Fruit fly (Drosophila melanogaster) whole organism, embryonic: Measurements from ENCODE around the gene barr.

ENCODE experiments used
- CG10321 ChIP-seq: fragments of 200-800 bp; sonication (Bioruptor generic); IDR thresholded peaks from 2 replicates; pipeline ENCODE4 v1.3.6; 2022; ENCODE audit warnings: missing biosample characterization, missing genetic modification characterization
- CG10543 ChIP-seq: fragments of 200-800 bp; sonication (Bioruptor generic); optimal IDR thresholded peaks from 3 replicates; lab custom pipeline; 2017; ENCODE audit warnings: missing biosample characterization, mild to moderate bottlenecking, missing genetic modification characterization, moderate library complexity
- CG10565 ChIP-seq: fragments of 200-800 bp; sonication (Bioruptor generic); optimal IDR thresholded peaks from 3 replicates; lab custom pipeline; 2016; ENCODE audit warnings: missing biosample characterization, mild to moderate bottlenecking, missing genetic modification characterization
- CG10979 ChIP-seq: fragments of 200-800 bp; sonication (Bioruptor generic); optimal IDR thresholded peaks from 2 replicates; lab custom pipeline; 2018; ENCODE audit warnings: missing biosample characterization, mild to moderate bottlenecking, missing genetic modification characterization, moderate library complexity
- CG12219 ChIP-seq: fragments of 200-800 bp; sonication (Bioruptor generic); optimal IDR thresholded peaks from 3 replicates; lab custom pipeline; 2018; ENCODE audit warnings: missing biosample characterization, mild to moderate bottlenecking, missing genetic modification characterization
- CG1233 ChIP-seq: fragments of 200-800 bp; sonication (Bioruptor generic); optimal IDR thresholded peaks from 4 replicates; lab custom pipeline; 2018; ENCODE audit warnings: missing biosample characterization, mild to moderate bottlenecking, missing genetic modification characterization
- CG14050 ChIP-seq: fragments of 200-800 bp; sonication (Bioruptor generic); IDR thresholded peaks from 3 replicates; pipeline ENCODE4 v1.3.6; 2022; ENCODE audit warnings: missing biosample characterization, missing genetic modification characterization
- CG16813 ChIP-seq: fragments of 200-800 bp; sonication (Bioruptor generic); IDR thresholded peaks from 3 replicates; pipeline ENCODE4 v1.3.6; 2022; ENCODE audit warnings: missing biosample characterization, missing genetic modification characterization; ENCODE audit not compliant: partially characterized antibody
- CG17912 ChIP-seq: fragments of 200-800 bp; sonication (Bioruptor generic); optimal IDR thresholded peaks from 2 replicates; lab custom pipeline; 2018; ENCODE audit warnings: missing biosample characterization, mild to moderate bottlenecking, missing genetic modification characterization
- CG18262 ChIP-seq: fragments of 200-800 bp; optimal IDR thresholded peaks from 3 replicates; lab custom pipeline; 2019; ENCODE audit warnings: missing biosample characterization, mild to moderate bottlenecking, missing genetic modification characterization, moderate library complexity
- CG18764 ChIP-seq: fragments of 200-800 bp; sonication (Bioruptor generic); optimal IDR thresholded peaks from 3 replicates; lab custom pipeline; 2016; ENCODE audit warnings: missing biosample characterization, missing genetic modification characterization
- CG2199 ChIP-seq: fragments of 200-800 bp; sonication (Bioruptor generic); IDR thresholded peaks from 3 replicates; pipeline ENCODE4 v1.3.6; 2022; ENCODE audit warnings: missing biosample characterization, missing genetic modification characterization
- CG30020 ChIP-seq: fragments of 200-800 bp; optimal IDR thresholded peaks from 2 replicates; lab custom pipeline; 2019; ENCODE audit warnings: missing biosample characterization, mild to moderate bottlenecking, missing genetic modification characterization, moderate library complexity
- CG3281 ChIP-seq: fragments of 200-800 bp; sonication (Bioruptor generic); optimal IDR thresholded peaks from 3 replicates; lab custom pipeline; 2017; ENCODE audit warnings: missing biosample characterization, mild to moderate bottlenecking, missing genetic modification characterization
- CG3726 ChIP-seq: fragments of 200-800 bp; sonication (Bioruptor generic); IDR thresholded peaks from 3 replicates; pipeline ENCODE4, ENCODE4 v1.3.6; 2022; ENCODE audit warnings: missing biosample characterization, missing genetic modification characterization
- CG3838 ChIP-seq: fragments of 200-800 bp; sonication (Bioruptor generic); optimal IDR thresholded peaks from 3 replicates; lab custom pipeline; 2016; ENCODE audit warnings: missing biosample characterization, missing genetic modification characterization
- CG3847 ChIP-seq: fragments of 200-800 bp; sonication (Bioruptor generic); IDR thresholded peaks from 2 replicates; pipeline ENCODE4 v1.3.6; 2022; ENCODE audit warnings: missing biosample characterization, missing genetic modification characterization
- CG4360 ChIP-seq: fragments of 200-800 bp; sonication (Bioruptor generic); IDR thresholded peaks from 2 replicates; pipeline ENCODE4 v1.3.6; 2022; ENCODE audit warnings: missing biosample characterization, missing genetic modification characterization
- CG6254 ChIP-seq: fragments of 200-800 bp; sonication (Bioruptor generic); optimal IDR thresholded peaks from 3 replicates; lab custom pipeline; 2017; ENCODE audit warnings: mild to moderate bottlenecking, missing biosample characterization, missing genetic modification reagents, missing genetic modification characterization
- CG6654 ChIP-seq: fragments of 200-800 bp; sonication (Bioruptor generic); optimal IDR thresholded peaks from 2 replicates; lab custom pipeline; 2017; ENCODE audit warnings: missing biosample characterization, mild to moderate bottlenecking, missing genetic modification characterization
- CG7786 ChIP-seq: fragments of 200-800 bp; sonication (Bioruptor generic); optimal IDR thresholded peaks from 2 replicates; lab custom pipeline; 2016; ENCODE audit warnings: missing biosample characterization, missing genetic modification characterization
- CG7928 ChIP-seq: fragments of 200-800 bp; sonication (Bioruptor generic); optimal IDR thresholded peaks from 2 replicates; lab custom pipeline; 2017; ENCODE audit warnings: missing biosample characterization, mild to moderate bottlenecking, missing genetic modification characterization
- CG7963 ChIP-seq: fragments of 200-800 bp; sonication (Bioruptor generic); IDR thresholded peaks from 3 replicates; pipeline ENCODE4 v1.3.6; 2022; ENCODE audit warnings: missing biosample characterization, missing genetic modification characterization; ENCODE audit not compliant: partially characterized antibody
- CG8089 ChIP-seq: fragments of 200-800 bp; sonication (Bioruptor generic); optimal IDR thresholded peaks from 3 replicates; lab custom pipeline; 2016; ENCODE audit warnings: missing biosample characterization, missing genetic modification characterization
- CG8290 ChIP-seq, 3 experiments: fragments of 200-800 bp; sonication (Bioruptor generic); optimal IDR thresholded peaks; 2 replicates each; lab custom pipeline; 2016 to 2019; ENCODE audit warnings: missing biosample characterization in 3 of 3, missing genetic modification characterization in 3 of 3, mild to moderate bottlenecking in 2 of 3, moderate library complexity in 1 of 3
- CG8944 ChIP-seq: fragments of 200-800 bp; sonication (Bioruptor generic); optimal IDR thresholded peaks from 3 replicates; lab custom pipeline; 2016; ENCODE audit warnings: missing biosample characterization, missing genetic modification characterization
- CG9817 ChIP-seq: fragments of 200-800 bp; sonication (Bioruptor generic); optimal IDR thresholded peaks from 2 replicates; lab custom pipeline; 2018; ENCODE audit warnings: missing biosample characterization, mild to moderate bottlenecking, missing genetic modification characterization, moderate library complexity
- Dref ChIP-seq: fragments of 200-800 bp; sonication (Bioruptor generic); IDR thresholded peaks from 2 replicates; pipeline ENCODE4 v1.3.6; 2022; ENCODE audit warnings: missing biosample characterization, missing genetic modification characterization
- Fer2 ChIP-seq: fragments of 200-800 bp; sonication (Bioruptor generic); optimal IDR thresholded peaks from 2 replicates; lab custom pipeline; 2018; ENCODE audit warnings: missing biosample characterization, mild to moderate bottlenecking, missing genetic modification characterization, moderate library complexity
- Hmx ChIP-seq: fragments of 200-800 bp; sonication (Bioruptor generic); optimal IDR thresholded peaks from 2 replicates; lab custom pipeline; 2016; ENCODE audit warnings: missing biosample characterization, missing genetic modification characterization
- MTF-1 ChIP-seq: fragments of 200-800 bp; sonication (Bioruptor generic); optimal IDR thresholded peaks from 2 replicates; lab custom pipeline; 2018; ENCODE audit warnings: missing biosample characterization, mild to moderate bottlenecking, missing genetic modification characterization, borderline replicate concordance
- NFAT ChIP-seq: fragments of 200-800 bp; sonication (Bioruptor generic); IDR thresholded peaks from 2 replicates; pipeline ENCODE4 v1.3.6; 2022; ENCODE audit warnings: missing biosample characterization, missing genetic modification characterization
- aop ChIP-seq: fragments of 200-800 bp; sonication (Bioruptor generic); IDR thresholded peaks from 2 replicates; pipeline ENCODE4 v1.3.6; 2022; ENCODE audit warnings: missing biosample characterization, missing genetic modification characterization
- ase ChIP-seq: fragments of 200-800 bp; sonication (Bioruptor generic); IDR thresholded peaks from 3 replicates; pipeline ENCODE4 v1.3.6; 2022; ENCODE audit warnings: missing biosample characterization, missing genetic modification characterization
- ato ChIP-seq: fragments of 200-800 bp; sonication (Bioruptor generic); IDR thresholded peaks from 2 replicates; pipeline ENCODE4 v1.3.6; 2022; ENCODE audit warnings: missing biosample characterization, missing genetic modification characterization; ENCODE audit not compliant: partially characterized antibody
- bcd ChIP-seq: fragments of 200-800 bp; sonication (Bioruptor generic); optimal IDR thresholded peaks from 2 replicates; lab custom pipeline; 2017; ENCODE audit warnings: missing biosample characterization, mild to moderate bottlenecking, missing genetic modification characterization
- br ChIP-seq: fragments of >200 bp; optimal IDR thresholded peaks from 2 replicates; lab custom pipeline; 2017
- crc ChIP-seq: fragments of 200-800 bp; sonication (Bioruptor generic); optimal IDR thresholded peaks from 2 replicates; lab custom pipeline; 2016; ENCODE audit warnings: missing biosample characterization, missing genetic modification characterization
- crp ChIP-seq, 2 experiments: fragments of 200-800 bp; sonication (Bioruptor generic); optimal IDR thresholded peaks; 2 replicates in 1 of 2; 3 replicates in 1 of 2; lab custom pipeline; 2017; ENCODE audit warnings: missing biosample characterization in 2 of 2, missing genetic modification characterization in 2 of 2, mild to moderate bottlenecking in 1 of 2, moderate library complexity in 1 of 2
- eyg ChIP-seq: fragments of 200-800 bp; sonication (Bioruptor generic); optimal IDR thresholded peaks from 3 replicates; lab custom pipeline; 2016; ENCODE audit warnings: missing biosample characterization, missing genetic modification characterization
- hkb ChIP-seq, 2 experiments: fragments of 200-800 bp in 1 of 2; fragments of >200 bp in 1 of 2; sonication (Bioruptor generic) in 1 of 2; IDR thresholded peaks in 1 of 2; optimal IDR thresholded peaks in 1 of 2; 2 replicates each; pipeline versions ENCODE4 v1.3.6 to Lab custom; 2017 to 2022; ENCODE audit warnings: missing biosample characterization in 1 of 2, missing genetic modification characterization in 1 of 2
- jing ChIP-seq: fragments of 200-800 bp; sonication (Bioruptor generic); optimal IDR thresholded peaks from 2 replicates; lab custom pipeline; 2018; ENCODE audit warnings: missing biosample characterization, mild to moderate bottlenecking, missing genetic modification characterization
- kay ChIP-seq: fragments of 200-800 bp; sonication (Bioruptor generic); optimal IDR thresholded peaks from 2 replicates; lab custom pipeline; 2016; ENCODE audit warnings: missing biosample characterization, missing genetic modification characterization
- kni ChIP-seq: fragments of 200-800 bp; sonication (Bioruptor generic); optimal IDR thresholded peaks from 3 replicates; lab custom pipeline; 2017; ENCODE audit warnings: mild to moderate bottlenecking, missing biosample characterization, missing genetic modification reagents, missing genetic modification characterization
- org-1 ChIP-seq: fragments of 200-800 bp; sonication (Bioruptor generic); optimal IDR thresholded peaks from 2 replicates; lab custom pipeline; 2017; ENCODE audit warnings: missing biosample characterization, missing genetic modification characterization
- prd ChIP-seq, 3 experiments: fragments of >200 bp in 2 of 3; fragments of 200-800 bp in 1 of 3; sonication (Bioruptor generic) in 1 of 3; optimal IDR thresholded peaks in 2 of 3; IDR thresholded peaks in 1 of 3; 2 replicates in 2 of 3; 3 replicates in 1 of 3; pipeline versions ENCODE4 v1.3.6 to Lab custom; 2017 to 2022; ENCODE audit warnings: missing biosample characterization in 1 of 3, missing genetic modification characterization in 1 of 3
- shn ChIP-seq: fragments of 200-800 bp; sonication (Bioruptor generic); optimal IDR thresholded peaks from 3 replicates; lab custom pipeline; 2016; ENCODE audit warnings: missing biosample characterization, missing genetic modification characterization

The barr gene

dm6 chr2L:20082965-20083855 lies 22.0 kb upstream of the barr start (continued):
- TF ChIP-seq CG7928 (GFP tag; lab: Kevin White, UChicago) (peak; percentile 1), CG10979 (no peak), kni (no peak), CG7963 (GFP tag; lab: Robert Waterston, UW) (no peak), crp (GFP tag; optimal IDR thresholded peaks at IDR 0.05; lab: Kevin White, UChicago) (peak in 1 of 2 experiments; percentile 68), Fer2 (no peak), kay (GFP tag; lab: Kevin White, UChicago) (no peak), CG4360 (GFP tag; lab: Robert Waterston, UW) (no peak), hkb (optimal IDR thresholded peaks at IDR 0.05; lab: Kevin White, UChicago) (no peak), hkb (GFP tag; IDR thresholded peaks at IDR 0.05; lab: Robert Waterston, UW) (peak; percentile 43; the same call in 1 of the 2 replicates), CG3281 (GFP tag; lab: Kevin White, UChicago) (peak; percentile 36), CG16813 (GFP tag; lab: Robert Waterston, UW) (0 out of 3 replicates have a peak, but pooled peaks have one; percentile 28), prd (optimal IDR thresholded peaks at IDR 0.05; lab: Kevin White, UChicago) (no peak), prd (GFP tag; IDR thresholded peaks at IDR 0.05; lab: Robert Waterston, UW) (peak; percentile 18; the same call in 1 of the 3 replicates), CG7786 (GFP tag; lab: Kevin White, UChicago) (no peak), CG10565 (GFP tag; lab: Kevin White, UChicago) (no peak), Dref (GFP tag; lab: Robert Waterston, UW) (no peak), CG8089 (no peak), NFAT (no peak), Hmx (GFP tag; lab: Kevin White, UChicago) (no peak), ato (peak; percentile 33; the same call in 1 of the 2 replicates), CG2199 (GFP tag; lab: Robert Waterston, UW) (no peak; the same call in 2 of the 3 replicates), CG1233 (GFP tag; lab: Kevin White, UChicago) (no peak), CG8944 (no peak), crc (GFP tag; lab: Kevin White, UChicago) (peak; percentile 12), CG3847 (no peak), CG10321 (GFP tag; lab: Robert Waterston, UW) (no peak), bcd (no peak), MTF-1 (GFP tag; lab: Kevin White, UChicago) (no peak), shn (GFP tag; lab: Kevin White, UChicago) (no peak), CG30020 (tag; lab: Kevin White, UChicago) (no peak), CG17912 (GFP tag; lab: Kevin White, UChicago) (peak; percentile 2), org-1 (GFP tag; lab: Kevin White, UChicago) (no peak), CG18764 (GFP tag; lab: Kevin White, UChicago) (no peak), CG12219 (GFP tag; lab: Kevin White, UChicago) (no peak), br (no peak), CG6254 (GFP tag; lab: Kevin White, UChicago) (peak; percentile 16), CG3838 (no peak), CG10543 (peak; percentile 32), CG9817 (tag; lab: Kevin White, UChicago) (peak; percentile 19), CG6654 (GFP tag; lab: Kevin White, UChicago) (no peak), ase (GFP tag; lab: Robert Waterston, UW) (no peak), CG14050 (no peak), jing (GFP tag; lab: Kevin White, UChicago) (no peak), aop (no peak), CG3726 (GFP tag; lab: Robert Waterston, UW) (peak; percentile 22; the same call in 1 of the 3 replicates), eyg (GFP tag; lab: Kevin White, UChicago) (no peak), CG8290 (GFP tag; optimal IDR thresholded peaks at IDR 0.05; lab: Kevin White, UChicago) (no peak), CG8290 (tag; optimal IDR thresholded peaks at IDR 0.05; lab: Kevin White, UChicago) (no peak), CG18262 (tag; lab: Kevin White, UChicago) (no peak)
